Worm (Caenorhabditis elegans) whole organism, mixed stage, embryonic: ENCODE data around the gene F46G10.1.

Source experiments
- M03D4.4 ChIP-seq: sonication (generic microtip); optimal IDR thresholded peaks from 2 replicates; lab custom pipeline; 2017; ENCODE audit warnings: mild to moderate bottlenecking, missing genetic modification characterization, missing compliant biosample characterization
- blmp-1 ChIP-seq: fragments of 150-350 bp; optimal IDR thresholded peaks from 2 replicates; lab custom pipeline; 2014; ENCODE audit warnings: missing biosample characterization, missing genetic modification characterization
- ceh-39 ChIP-seq: fragments of 150-350 bp; optimal IDR thresholded peaks from 2 replicates; lab custom pipeline; 2014; ENCODE audit warnings: missing biosample characterization, missing genetic modification characterization
- ceh-43 ChIP-seq: fragments of 200-800 bp; sonication (Bioruptor generic); optimal IDR thresholded peaks from 2 replicates; lab custom pipeline; 2018; ENCODE audit warnings: mild to moderate bottlenecking, missing genetic modification characterization, moderate library complexity, missing compliant biosample characterization
- ceh-83 ChIP-seq: fragments of 200-800 bp; sonication (Bioruptor generic); optimal IDR thresholded peaks from 2 replicates; lab custom pipeline; 2018; ENCODE audit warnings: mild to moderate bottlenecking, missing genetic modification characterization, missing compliant biosample characterization
- cnd-1 ChIP-seq: fragments of 200-800 bp; sonication (Bioruptor generic); optimal IDR thresholded peaks from 2 replicates; lab custom pipeline; 2018; ENCODE audit warnings: mild to moderate bottlenecking, missing genetic modification characterization, missing compliant biosample characterization
- elt-1 ChIP-seq: sonication (generic microtip); optimal IDR thresholded peaks from 2 replicates; lab custom pipeline; 2017; ENCODE audit warnings: missing genetic modification characterization, mild to moderate bottlenecking, missing compliant biosample characterization, antibody characterized with exemption, moderate library complexity, borderline replicate concordance; ENCODE audit not compliant: insufficient read depth
- elt-3 ChIP-seq: fragments of 150-350 bp; optimal IDR thresholded peaks from 2 replicates; lab custom pipeline; 2014; ENCODE audit warnings: missing biosample characterization, missing genetic modification characterization
- flh-1 ChIP-seq: fragments of 200-800 bp; sonication (Bioruptor generic); optimal IDR thresholded peaks from 2 replicates; lab custom pipeline; 2018; ENCODE audit warnings: mild to moderate bottlenecking, missing genetic modification characterization, moderate library complexity, missing compliant biosample characterization
- ham-2 ChIP-seq: fragments of 200-800 bp; sonication (Bioruptor generic); optimal IDR thresholded peaks from 2 replicates; lab custom pipeline; 2018; ENCODE audit warnings: mild to moderate bottlenecking, missing genetic modification characterization, missing compliant biosample characterization
- lin-13 ChIP-seq: fragments of 150-350 bp; optimal IDR thresholded peaks from 2 replicates; lab custom pipeline; 2014; ENCODE audit warnings: missing biosample characterization, missing genetic modification characterization
- lin-32 ChIP-seq: fragments of 200-800 bp; sonication (Bioruptor generic); optimal IDR thresholded peaks from 2 replicates; lab custom pipeline; 2018; ENCODE audit warnings: mild to moderate bottlenecking, missing genetic modification characterization, missing compliant biosample characterization
- lsy-2 ChIP-seq: fragments of 150-350 bp; optimal IDR thresholded peaks from 2 replicates; lab custom pipeline; 2014; ENCODE audit warnings: missing biosample characterization, missing genetic modification characterization
- mep-1 ChIP-seq: fragments of 150-350 bp; optimal IDR thresholded peaks from 2 replicates; lab custom pipeline; 2017; ENCODE audit warnings: missing biosample characterization, missing genetic modification reagents, missing genetic modification characterization, inconsistent platforms
- mls-2 ChIP-seq: sonication (generic microtip); optimal IDR thresholded peaks from 2 replicates; lab custom pipeline; 2016; ENCODE audit warnings: mild to moderate bottlenecking, missing genetic modification characterization, moderate library complexity, missing compliant biosample characterization
- nhr-12 ChIP-seq: fragments of 150-350 bp; optimal IDR thresholded peaks from 2 replicates; lab custom pipeline; 2014; ENCODE audit warnings: missing biosample characterization, missing genetic modification characterization
- nhr-237 ChIP-seq: fragments of 150-350 bp; optimal IDR thresholded peaks from 2 replicates; lab custom pipeline; 2014; ENCODE audit warnings: missing biosample characterization, missing genetic modification characterization
- nhr-28 ChIP-seq: fragments of 150-350 bp; optimal IDR thresholded peaks from 2 replicates; lab custom pipeline; 2014; ENCODE audit warnings: missing biosample characterization, missing genetic modification characterization
- nhr-76 ChIP-seq: sonication (generic microtip); optimal IDR thresholded peaks from 2 replicates; lab custom pipeline; 2017; ENCODE audit warnings: missing biosample characterization, missing genetic modification characterization
- pha-4 ChIP-seq: fragments of 150-350 bp; optimal IDR thresholded peaks from 2 replicates; lab custom pipeline; 2018; ENCODE audit warnings: missing biosample characterization, missing genetic modification reagents, missing genetic modification characterization
- sem-2 ChIP-seq: fragments of 200-800 bp; sonication (Bioruptor generic); optimal IDR thresholded peaks from 2 replicates; lab custom pipeline; 2018; ENCODE audit warnings: mild to moderate bottlenecking, missing genetic modification characterization, missing compliant biosample characterization
- snpc-4 ChIP-seq: fragments of 150-350 bp; optimal IDR thresholded peaks from 2 replicates; lab custom pipeline; 2014; ENCODE audit warnings: missing biosample characterization, missing genetic modification characterization
- sptf-1 ChIP-seq: sonication (generic microtip); optimal IDR thresholded peaks from 2 replicates; lab custom pipeline; 2017; ENCODE audit warnings: mild to moderate bottlenecking, missing genetic modification characterization, moderate library complexity, missing compliant biosample characterization
- tbx-8 ChIP-seq: fragments of 200-800 bp; sonication (Bioruptor generic); optimal IDR thresholded peaks from 2 replicates; lab custom pipeline; 2018; ENCODE audit warnings: mild to moderate bottlenecking, missing genetic modification characterization, moderate library complexity, missing compliant biosample characterization
- unc-120 ChIP-seq: sonication (generic microtip); optimal IDR thresholded peaks from 2 replicates; lab custom pipeline; 2017; ENCODE audit warnings: missing genetic modification characterization, missing compliant biosample characterization; ENCODE audit not compliant: poor library complexity, severe bottlenecking
- unc-39 ChIP-seq: fragments of 150-350 bp; optimal IDR thresholded peaks from 2 replicates; lab custom pipeline; 2014; ENCODE audit warnings: missing biosample characterization, missing genetic modification characterization
- unc-62 ChIP-seq: fragments of 150-350 bp; optimal IDR thresholded peaks from 2 replicates; lab custom pipeline; 2014; ENCODE audit warnings: missing biosample characterization, missing genetic modification reagents, missing genetic modification characterization
- zip-8 ChIP-seq: fragments of 150-350 bp; optimal IDR thresholded peaks from 2 replicates; lab custom pipeline; 2014; ENCODE audit warnings: missing biosample characterization, missing genetic modification characterization
- ztf-11 ChIP-seq: fragments of 150-350 bp; optimal IDR thresholded peaks from 2 replicates; lab custom pipeline; 2014; ENCODE audit warnings: missing biosample characterization, missing genetic modification characterization

Gene F46G10.1

DNA sequence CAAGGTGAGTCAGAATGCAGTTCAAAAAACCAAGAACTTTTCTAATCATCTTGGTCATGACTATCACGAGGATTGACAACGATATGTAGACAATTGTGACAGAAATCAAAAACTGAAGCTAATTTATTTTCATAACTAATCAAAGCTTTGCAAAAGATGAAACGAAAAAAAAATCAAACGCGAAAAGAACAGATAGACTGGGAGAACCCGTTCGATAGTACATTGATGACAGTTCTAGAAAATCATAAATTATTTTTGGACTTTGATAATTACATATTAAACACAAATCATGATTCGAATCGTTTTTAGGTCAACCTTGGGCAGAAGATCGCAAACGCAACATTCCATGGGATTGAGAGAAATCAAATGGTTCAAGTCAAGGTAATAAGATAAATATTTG is 13.5 kb upstream of the F46G10.1 start:
- no peak for TF ChIP-seq sem-2
- TF ChIP-seq flh-1 (GFP tag; lab: Kevin White, UChicago): no peak
- no peak for TF ChIP-seq lin-13
- no peak for TF ChIP-seq elt-3 (tag; lab: Kevin White, UChicago)
- TF ChIP-seq pha-4: no peak
- TF ChIP-seq unc-62 (GFP tag; lab: Kevin White, UChicago): no peak
- TF ChIP-seq ceh-39 (tag; lab: Kevin White, UChicago): no peak
- TF ChIP-seq unc-39 (tag; lab: Kevin White, UChicago): no peak
- TF ChIP-seq ztf-11 (tag; lab: Kevin White, UChicago): no peak
- TF ChIP-seq mep-1 (tag; lab: Kevin White, UChicago): no peak
- no peak for TF ChIP-seq unc-120 (tag; lab: Kevin White, UChicago)
- TF ChIP-seq nhr-76 (tag; lab: Kevin White, UChicago): no peak
- no peak for TF ChIP-seq blmp-1 (tag; lab: Kevin White, UChicago)
- TF ChIP-seq sptf-1 (tag; lab: Kevin White, UChicago): no peak
- TF ChIP-seq tbx-8 (GFP tag; lab: Kevin White, UChicago): no peak
- TF ChIP-seq ham-2: no peak
- no peak for TF ChIP-seq zip-8
- TF ChIP-seq lin-32: no peak
- TF ChIP-seq nhr-12 (tag; lab: Kevin White, UChicago): no peak
- TF ChIP-seq, all 35 proteins: peak for 0

DNA sequence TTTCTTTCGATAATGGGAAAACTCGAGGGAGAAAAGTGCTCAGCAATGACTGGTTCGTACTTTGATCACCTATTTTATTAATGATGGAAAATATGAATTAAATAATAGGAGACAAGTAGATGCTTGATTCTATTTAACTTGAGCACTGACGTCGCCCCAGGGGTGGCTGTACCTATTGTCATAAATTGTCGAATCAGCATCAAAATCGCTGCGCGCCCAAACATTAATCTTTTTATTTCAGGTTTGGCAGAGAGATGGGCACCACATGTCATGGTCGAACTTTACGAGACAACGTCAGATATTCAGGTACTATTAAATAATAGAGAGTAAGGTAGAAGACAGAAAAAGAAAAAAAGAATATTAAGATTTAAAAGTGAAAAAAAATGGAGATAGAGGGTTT is 12.8 kb upstream of the F46G10.1 start:
- TF ChIP-seq pha-4 (no peak), ceh-83 (GFP tag; lab: Kevin White, UChicago) (no peak), M03D4.4 (tag; lab: Kevin White, UChicago) (no peak)
- TF ChIP-seq, all 35 proteins: peak for 0

ce11 chrX:13323697-13324096 is 12.1 kb upstream of the F46G10.1 start:
- TF ChIP-seq zip-8: no peak
- TF ChIP-seq unc-120 (tag; lab: Kevin White, UChicago): no peak
- no peak for TF ChIP-seq elt-1
- TF ChIP-seq sem-2: no peak
- no peak for TF ChIP-seq ceh-83 (GFP tag; lab: Kevin White, UChicago)
- no peak for TF ChIP-seq ceh-39 (tag; lab: Kevin White, UChicago)
- no peak for TF ChIP-seq nhr-28 (tag; lab: Kevin White, UChicago)
- TF ChIP-seq lsy-2 (tag; lab: Kevin White, UChicago): no peak
- no peak for TF ChIP-seq nhr-76 (tag; lab: Kevin White, UChicago)
- no peak for TF ChIP-seq nhr-237 (tag; lab: Kevin White, UChicago)
- TF ChIP-seq lin-32: no peak
- TF ChIP-seq mls-2 (tag; lab: Kevin White, UChicago): no peak
- no peak for TF ChIP-seq cnd-1 (tag; lab: Kevin White, UChicago)

ce11 chrX:13322886-13323285 is 11.3 kb upstream of the F46G10.1 start, which contains the start of gene F46G10.2:
Gene F46G10.2 (plus strand): TSS chrX:13322963.
- no peak for TF ChIP-seq nhr-28 (tag; lab: Kevin White, UChicago)
- TF ChIP-seq unc-62 (GFP tag; lab: Kevin White, UChicago): no peak
- no peak for TF ChIP-seq lsy-2 (tag; lab: Kevin White, UChicago)
- TF ChIP-seq ham-2: no peak
- TF ChIP-seq tbx-8 (GFP tag; lab: Kevin White, UChicago): no peak
- TF ChIP-seq snpc-4 (tag; lab: Kevin White, UChicago): no peak
- TF ChIP-seq pha-4: no peak
- TF ChIP-seq ztf-11 (tag; lab: Kevin White, UChicago): no peak
- TF ChIP-seq nhr-12 (tag; lab: Kevin White, UChicago): no peak
- no peak for TF ChIP-seq unc-39 (tag; lab: Kevin White, UChicago)
- no peak for TF ChIP-seq lin-13
- no peak for TF ChIP-seq sptf-1 (tag; lab: Kevin White, UChicago)
- TF ChIP-seq flh-1 (GFP tag; lab: Kevin White, UChicago): no peak
- TF ChIP-seq ceh-39 (tag; lab: Kevin White, UChicago): no peak
- TF ChIP-seq mls-2 (tag; lab: Kevin White, UChicago): no peak
- no peak for TF ChIP-seq elt-3 (tag; lab: Kevin White, UChicago)
- TF ChIP-seq ceh-43: no peak
- TF ChIP-seq M03D4.4 (tag; lab: Kevin White, UChicago): no peak
- TF ChIP-seq nhr-76 (tag; lab: Kevin White, UChicago): no peak

DNA sequence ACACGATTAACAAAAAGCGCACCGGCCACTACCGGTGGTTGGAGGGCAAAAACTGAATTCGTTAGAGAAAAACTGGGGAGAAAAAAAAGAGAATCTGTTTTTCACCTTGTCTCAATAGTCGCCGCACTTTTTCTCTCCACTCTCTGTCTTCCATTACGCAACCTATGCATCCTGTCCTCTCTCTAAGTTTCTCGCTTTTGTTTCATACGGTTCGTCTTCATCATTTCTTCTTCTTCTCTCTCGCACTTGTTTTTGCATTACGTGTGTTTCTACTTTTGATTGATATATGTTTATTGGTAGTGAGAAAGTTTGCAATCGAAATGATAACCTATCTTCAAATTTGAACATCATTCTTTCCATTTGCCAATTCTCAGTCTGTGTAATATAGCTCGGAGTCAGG is 9.0 kb upstream of the F46G10.1 start:
- TF ChIP-seq unc-62 (GFP tag; lab: Kevin White, UChicago) (peak; percentile 27), zip-8 (peak; percentile 2), lin-32 (no peak)
